Worm (Caenorhabditis elegans) whole organism, late embryonic: Measurements from ENCODE around the gene F09E5.16.

Experiments used
- C38D4.7 ChIP-seq: fragments of 200-800 bp; sonication (Bioruptor generic); optimal IDR thresholded peaks from 2 replicates; lab custom pipeline; 2018; ENCODE audit warnings: mild to moderate bottlenecking, missing genetic modification characterization, moderate library complexity, missing compliant biosample characterization
- K02D7.2 ChIP-seq: sonication (generic microtip); optimal IDR thresholded peaks from 2 replicates; lab custom pipeline; 2017; ENCODE audit warnings: mild to moderate bottlenecking, missing genetic modification characterization, missing compliant biosample characterization
- K09A11.1 ChIP-seq: sonication (generic microtip); optimal IDR thresholded peaks from 2 replicates; lab custom pipeline; 2017; ENCODE audit warnings: antibody characterized with exemption, mild to moderate bottlenecking, missing genetic modification characterization, missing compliant biosample characterization; ENCODE audit not compliant: insufficient read depth
- ceh-14 ChIP-seq: sonication (generic microtip); optimal IDR thresholded peaks from 2 replicates; lab custom pipeline; 2016; ENCODE audit warnings: missing genotype, missing genetic modification characterization, missing compliant biosample characterization
- ceh-2 ChIP-seq: sonication (generic microtip); optimal IDR thresholded peaks from 2 replicates; lab custom pipeline; 2016; ENCODE audit warnings: missing genotype, missing genetic modification characterization, missing compliant biosample characterization
- ceh-22 ChIP-seq: sonication (generic microtip); optimal IDR thresholded peaks from 2 replicates; lab custom pipeline; 2017; ENCODE audit warnings: missing biosample characterization, missing genetic modification characterization
- ceh-48 ChIP-seq: sonication (generic microtip); optimal IDR thresholded peaks from 2 replicates; lab custom pipeline; 2016; ENCODE audit warnings: missing genetic modification characterization, inconsistent platforms, missing compliant biosample characterization
- ceh-9 ChIP-seq: sonication (generic microtip); optimal IDR thresholded peaks from 2 replicates; lab custom pipeline; 2016; ENCODE audit warnings: mild to moderate bottlenecking, missing genetic modification characterization, inconsistent platforms, missing compliant biosample characterization
- che-1 ChIP-seq: sonication (generic microtip); optimal IDR thresholded peaks from 2 replicates; lab custom pipeline; 2016; ENCODE audit warnings: mild to moderate bottlenecking, missing genetic modification characterization, missing compliant biosample characterization
- dve-1 ChIP-seq: sonication (generic microtip); optimal IDR thresholded peaks from 2 replicates; lab custom pipeline; 2017; ENCODE audit warnings: antibody characterized with exemption, mild to moderate bottlenecking, missing genetic modification characterization, missing compliant biosample characterization
- elt-2 ChIP-seq: sonication (generic microtip); optimal IDR thresholded peaks from 2 replicates; lab custom pipeline; 2016; ENCODE audit warnings: missing genetic modification reagents, missing genetic modification characterization, missing compliant biosample characterization
- elt-4 ChIP-seq: sonication (generic microtip); optimal IDR thresholded peaks from 2 replicates; lab custom pipeline; 2016; ENCODE audit warnings: missing genetic modification characterization, missing compliant biosample characterization
- eyg-1 ChIP-seq: sonication (generic microtip); optimal IDR thresholded peaks from 2 replicates; lab custom pipeline; 2016; ENCODE audit warnings: missing genotype, missing genetic modification characterization, missing compliant biosample characterization
- fkh-10 ChIP-seq: fragments of 150-350 bp; optimal IDR thresholded peaks from 2 replicates; lab custom pipeline; 2014; ENCODE audit warnings: missing biosample characterization, missing genetic modification reagents, missing genetic modification characterization
- fkh-6 ChIP-seq: sonication (generic microtip); optimal IDR thresholded peaks from 2 replicates; lab custom pipeline; 2016; ENCODE audit warnings: missing genetic modification characterization, missing compliant biosample characterization
- gmeb-2 ChIP-seq: sonication (generic microtip); optimal IDR thresholded peaks from 2 replicates; lab custom pipeline; 2016; ENCODE audit warnings: missing genetic modification characterization, inconsistent platforms, missing compliant biosample characterization
- hlh-15 ChIP-seq: sonication (generic microtip); optimal IDR thresholded peaks from 2 replicates; lab custom pipeline; 2016; ENCODE audit warnings: missing genetic modification characterization, missing compliant biosample characterization
- hlh-8 ChIP-seq: sonication (generic microtip); optimal IDR thresholded peaks from 2 replicates; lab custom pipeline; 2016; ENCODE audit warnings: missing genotype, missing genetic modification characterization, missing compliant biosample characterization
- lim-6 ChIP-seq: sonication (generic microtip); optimal IDR thresholded peaks from 2 replicates; lab custom pipeline; 2016; ENCODE audit warnings: missing genetic modification characterization, missing compliant biosample characterization
- lin-11 ChIP-seq: fragments of 200-800 bp; sonication (Bioruptor generic); optimal IDR thresholded peaks from 2 replicates; lab custom pipeline; 2018; ENCODE audit warnings: mild to moderate bottlenecking, missing genetic modification characterization, missing compliant biosample characterization
- madf-2 ChIP-seq: sonication (generic microtip); optimal IDR thresholded peaks from 2 replicates; lab custom pipeline; 2017; ENCODE audit warnings: missing genetic modification characterization, missing compliant biosample characterization
- mec-3 ChIP-seq: sonication (generic microtip); optimal IDR thresholded peaks from 2 replicates; lab custom pipeline; 2016; ENCODE audit warnings: borderline replicate concordance, missing genetic modification characterization, missing compliant biosample characterization
- nhr-232 ChIP-seq: sonication (generic microtip); optimal IDR thresholded peaks from 2 replicates; lab custom pipeline; 2016; ENCODE audit warnings: missing genetic modification characterization, missing compliant biosample characterization
- npax-4 ChIP-seq: sonication (generic microtip); optimal IDR thresholded peaks from 2 replicates; lab custom pipeline; 2016; ENCODE audit warnings: missing genetic modification characterization, missing compliant biosample characterization
- pat-9 ChIP-seq: fragments of 200-800 bp; sonication (Bioruptor generic); optimal IDR thresholded peaks from 2 replicates; lab custom pipeline; 2018; ENCODE audit warnings: mild to moderate bottlenecking, missing genetic modification characterization, moderate library complexity, missing compliant biosample characterization
- pax-1 ChIP-seq: fragments of 150-350 bp; optimal IDR thresholded peaks from 2 replicates; lab custom pipeline; 2014; ENCODE audit warnings: missing biosample characterization, missing genetic modification characterization
- pha-2 ChIP-seq: sonication (generic microtip); optimal IDR thresholded peaks from 2 replicates; lab custom pipeline; 2017; ENCODE audit warnings: mild to moderate bottlenecking, missing genetic modification characterization, missing compliant biosample characterization
- ref-2 ChIP-seq: sonication (generic microtip); optimal IDR thresholded peaks from 2 replicates; lab custom pipeline; 2016; ENCODE audit warnings: missing genetic modification characterization, missing compliant biosample characterization
- rnt-1 ChIP-seq: sonication (generic microtip); optimal IDR thresholded peaks from 2 replicates; lab custom pipeline; 2016; ENCODE audit warnings: missing genetic modification characterization, missing compliant biosample characterization
- tbx-7 ChIP-seq: sonication (generic microtip); optimal IDR thresholded peaks from 2 replicates; lab custom pipeline; 2016; ENCODE audit warnings: missing genotype, missing genetic modification characterization, missing compliant biosample characterization
- unc-42 ChIP-seq: sonication (generic microtip); optimal IDR thresholded peaks from 2 replicates; lab custom pipeline; 2016; ENCODE audit warnings: missing genotype, missing genetic modification characterization, missing compliant biosample characterization
- unc-55 ChIP-seq: sonication (generic microtip); optimal IDR thresholded peaks from 2 replicates; lab custom pipeline; 2017; ENCODE audit warnings: missing biosample characterization, missing genetic modification reagents, missing genetic modification characterization
- zip-5 ChIP-seq: sonication (generic microtip); optimal IDR thresholded peaks from 2 replicates; lab custom pipeline; 2016; ENCODE audit warnings: missing genetic modification characterization, missing compliant biosample characterization

Gene F09E5.16

DNA sequence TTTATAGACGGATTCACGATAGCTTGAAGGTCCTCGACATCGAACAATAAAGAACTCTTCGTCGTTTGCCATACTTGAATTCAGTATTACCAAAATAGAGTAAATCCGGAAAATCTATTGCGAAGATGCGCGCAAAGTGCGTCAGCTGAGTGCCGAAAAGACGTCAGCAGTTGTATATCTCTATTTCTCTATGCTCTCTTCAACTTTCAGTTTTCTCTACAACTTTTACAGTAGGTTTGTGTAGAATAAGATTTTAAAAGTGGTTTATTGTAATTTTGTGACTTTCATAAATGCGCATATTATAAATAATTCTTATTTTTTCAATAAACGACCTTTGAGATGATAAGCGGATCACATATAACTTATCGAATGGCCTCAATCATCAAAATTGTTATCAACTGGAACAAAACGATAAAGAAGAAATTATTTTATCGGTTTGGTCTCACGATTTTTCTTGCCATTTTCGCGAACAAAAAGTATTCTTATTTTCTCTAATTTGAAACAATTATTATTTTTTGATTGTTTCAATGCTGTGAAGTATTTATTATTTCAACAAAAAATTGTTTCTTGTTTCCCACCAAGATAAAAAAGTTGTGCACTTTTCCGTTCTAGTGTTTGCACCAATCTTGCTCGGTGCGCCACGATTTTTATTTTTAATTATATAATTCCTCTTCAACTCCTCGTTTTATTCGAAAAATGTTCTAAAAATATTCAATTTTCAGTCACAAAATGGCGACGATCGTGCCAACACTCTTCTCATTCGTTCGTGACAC, 7.9 kb upstream of the F09E5.16 start, which contains the start of the genes agt-2 and F09E5.3 (continued):
- no peak for TF ChIP-seq gmeb-2 (tag; lab: Kevin White, UChicago)
- no peak for TF ChIP-seq elt-4 (tag; lab: Kevin White, UChicago)
- no peak for TF ChIP-seq ceh-14 (tag; lab: Kevin White, UChicago)
- no peak for TF ChIP-seq ceh-9
- TF ChIP-seq hlh-15 (tag; lab: Kevin White, UChicago) = no peak
- TF ChIP-seq eyg-1 (tag; lab: Kevin White, UChicago) = no peak
- no peak for TF ChIP-seq pax-1 (tag; lab: Kevin White, UChicago)
- no peak for TF ChIP-seq mec-3 (tag; lab: Kevin White, UChicago)
- peak; percentile 8 for TF ChIP-seq unc-55 (GFP tag; lab: Kevin White, UChicago)
- TF ChIP-seq lim-6 (tag; lab: Kevin White, UChicago) = no peak
- TF ChIP-seq dve-1 (tag; lab: Kevin White, UChicago) = peak; percentile 68
- TF ChIP-seq C38D4.7 (GFP tag; lab: Kevin White, UChicago) = no peak
- no peak for TF ChIP-seq fkh-6 (tag; lab: Kevin White, UChicago)
- TF ChIP-seq ceh-22 (tag; lab: Kevin White, UChicago) = no peak

DNA sequence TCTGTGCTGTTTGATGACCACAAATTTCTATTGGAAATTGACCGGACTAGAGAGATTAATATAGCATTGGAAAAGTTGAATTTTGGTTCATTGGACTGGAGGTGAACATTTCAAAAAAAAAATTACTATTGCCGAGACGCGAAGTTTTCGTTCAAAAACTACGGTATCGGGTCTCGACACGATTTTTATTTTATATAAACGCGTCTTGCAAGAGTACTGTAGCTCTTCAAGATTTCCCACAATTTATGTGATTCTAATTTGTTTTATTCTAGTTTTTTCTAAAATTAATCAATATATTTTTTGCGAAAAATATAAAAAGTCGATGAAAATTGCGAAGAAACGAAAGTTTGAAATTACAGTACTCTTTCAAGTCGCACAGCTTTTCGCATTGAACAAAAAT, 5.1 kb upstream of the F09E5.16 start, which contains the start of gene F09E5.12:
Gene F09E5.12, minus strand, starts transcription at position 101 of the 400 bp plus-strand sequence.
- TF ChIP-seq elt-4 (tag; lab: Kevin White, UChicago) (no peak), hlh-8 (tag; lab: Kevin White, UChicago) (no peak), unc-42 (tag; lab: Kevin White, UChicago) (no peak), K09A11.1 (tag; lab: Kevin White, UChicago) (no peak), pat-9 (tag; lab: Kevin White, UChicago) (no peak), nhr-232 (tag; lab: Kevin White, UChicago) (no peak), zip-5 (tag; lab: Kevin White, UChicago) (no peak), ceh-2 (tag; lab: Kevin White, UChicago) (no peak), K02D7.2 (no peak), ceh-14 (tag; lab: Kevin White, UChicago) (no peak), npax-4 (no peak), rnt-1 (tag; lab: Kevin White, UChicago) (no peak), che-1 (no peak), fkh-10 (GFP tag; lab: Kevin White, UChicago) (no peak), madf-2 (tag; lab: Kevin White, UChicago) (no peak), elt-2 (no peak)

DNA sequence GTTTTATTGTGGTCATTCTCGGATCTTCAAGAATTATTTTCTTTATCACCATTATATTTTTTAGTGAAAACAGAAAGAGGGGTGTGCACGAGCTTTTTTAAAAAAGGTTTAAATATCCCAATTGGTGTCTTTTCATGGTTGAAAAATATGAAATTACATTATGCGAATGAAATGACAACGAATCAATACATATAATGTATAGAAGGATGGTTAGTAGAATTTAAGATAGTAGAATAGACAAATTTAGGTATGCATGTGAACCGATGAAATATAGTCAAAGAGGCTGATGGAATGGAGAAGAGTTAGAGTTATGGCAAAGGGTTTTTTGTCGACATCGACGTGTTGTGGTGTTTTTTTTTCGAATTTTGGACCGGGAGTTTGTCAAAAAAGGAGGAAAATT, 1.0 kb downstream of the F09E5.16 start:
- TF ChIP-seq pha-2 (tag; lab: Kevin White, UChicago) (no peak), lim-6 (tag; lab: Kevin White, UChicago) (no peak), lin-11 (no peak), ceh-48 (tag; lab: Kevin White, UChicago) (no peak), tbx-7 (tag; lab: Kevin White, UChicago) (no peak), hlh-15 (tag; lab: Kevin White, UChicago) (no peak), che-1 (no peak), nhr-232 (tag; lab: Kevin White, UChicago) (no peak), ref-2 (tag; lab: Kevin White, UChicago) (no peak)

DNA sequence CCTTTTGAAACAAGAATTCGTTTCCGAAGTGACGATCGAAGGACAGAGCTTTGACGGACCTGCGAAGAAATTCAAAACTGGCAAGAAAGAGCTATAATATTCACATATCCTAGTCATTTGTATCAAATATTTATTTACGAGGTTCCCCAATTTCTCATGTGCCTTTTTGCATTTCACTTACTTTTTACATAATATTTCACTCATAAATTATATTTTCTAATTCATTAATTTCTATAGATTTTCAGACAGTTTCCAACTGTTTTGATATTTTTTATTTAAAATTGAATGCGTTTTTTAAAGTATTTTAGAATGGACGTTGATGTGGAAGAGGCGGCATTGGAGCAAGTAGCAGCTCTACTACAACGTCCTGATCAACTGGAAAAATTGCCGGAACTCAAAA, 6.3 kb downstream of the F09E5.16 start, which contains the start of gene sec-6:
Gene sec-6, plus strand, starts transcription at position 301 of the 400 bp plus-strand sequence.
- TF ChIP-seq unc-55 (GFP tag; lab: Kevin White, UChicago) = no peak
